Worm (Caenorhabditis elegans) whole organism, L1 larva: Measurements from ENCODE around the gene F23A7.5.
A peak's percentile ranks its signal among the peaks of the same experiment; 100 is the strongest.
"Not testable (repeated sequence)": the region's sequence is repeated elsewhere in the genome, so short reads cannot be mapped to it uniquely, and the experiment has no call there.

Experiments
- C04F5.9 ChIP-seq: sonication (generic microtip); optimal IDR thresholded peaks from 2 replicates; lab custom pipeline; 2016; ENCODE audit warnings: missing genetic modification characterization, missing compliant biosample characterization
- alr-1 ChIP-seq: fragments of 200-800 bp; sonication (Bioruptor generic); optimal IDR thresholded peaks from 2 replicates; lab custom pipeline; 2018; ENCODE audit warnings: borderline replicate concordance, mild to moderate bottlenecking, missing genetic modification characterization, missing compliant biosample characterization
- ceh-63 ChIP-seq: fragments of 200-800 bp; sonication (Bioruptor generic); optimal IDR thresholded peaks from 2 replicates; lab custom pipeline; 2018; ENCODE audit warnings: mild to moderate bottlenecking, missing genetic modification characterization, missing compliant biosample characterization
- ceh-8 ChIP-seq: fragments of 200-800 bp; sonication (Bioruptor generic); optimal IDR thresholded peaks from 2 replicates; lab custom pipeline; 2018; ENCODE audit warnings: mild to moderate bottlenecking, missing genetic modification characterization, moderate library complexity, missing compliant biosample characterization
- ceh-82 ChIP-seq, 3 experiments: fragments of 150-350 bp in 1 of 3; sonication (generic microtip) in 2 of 3; optimal IDR thresholded peaks; 2 replicates each; lab custom pipeline; 2014 to 2017; ENCODE audit warnings: missing biosample characterization in 3 of 3, missing genetic modification characterization in 3 of 3
- ceh-88 ChIP-seq: fragments of 200-800 bp; sonication (Bioruptor generic); IDR thresholded peaks from 2 replicates; pipeline ENCODE4 v1.3.6; 2022; ENCODE audit warnings: missing genetic modification characterization, missing compliant biosample characterization
- dpl-1 ChIP-seq, 3 experiments: fragments of 150-350 bp in 2 of 3; sonication (generic microtip) in 1 of 3; optimal IDR thresholded peaks; 2 replicates each; lab custom pipeline; 2014 to 2017; ENCODE audit warnings: missing biosample characterization in 3 of 3, missing genetic modification characterization in 3 of 3, missing genetic modification reagents in 3 of 3
- dsc-1 ChIP-seq: sonication (generic microtip); optimal IDR thresholded peaks from 2 replicates; lab custom pipeline; 2016; ENCODE audit warnings: mild to moderate bottlenecking, missing genetic modification characterization, missing compliant biosample characterization
- efl-1 ChIP-seq, 4 experiments: fragments of 150-350 bp; optimal IDR thresholded peaks in 3 of 4; peaks in 1 of 4; 1 replicate in 1 of 4; 2 replicates in 3 of 4; lab custom pipeline; 2014; ENCODE audit warnings: missing biosample characterization in 2 of 4, missing genetic modification characterization in 2 of 4, missing genetic modification reagents in 2 of 4
- efl-3 ChIP-seq: fragments of 200-800 bp; sonication (Bioruptor generic); optimal IDR thresholded peaks from 2 replicates; lab custom pipeline; 2018; ENCODE audit warnings: mild to moderate bottlenecking, missing genetic modification characterization, missing compliant biosample characterization
- egl-13 ChIP-seq: sonication (generic microtip); optimal IDR thresholded peaks from 2 replicates; lab custom pipeline; 2016; ENCODE audit warnings: missing genotype, missing genetic modification reagents, missing genetic modification characterization, missing compliant biosample characterization
- egl-27 ChIP-seq, 2 experiments: fragments of 150-350 bp in 1 of 2; sonication (generic microtip); optimal IDR thresholded peaks; 3 replicates each; lab custom pipeline; 2017 to 2018; ENCODE audit warnings: missing biosample characterization in 2 of 2, missing genetic modification characterization in 2 of 2, missing genetic modification reagents in 2 of 2
- elt-2 ChIP-seq: sonication (generic microtip); optimal IDR thresholded peaks from 2 replicates; lab custom pipeline; 2016; ENCODE audit warnings: missing genetic modification characterization, mild to moderate bottlenecking, inconsistent platforms, missing compliant biosample characterization, missing genetic modification reagents
- hlh-17 ChIP-seq: fragments of 200-800 bp; sonication (Bioruptor generic); optimal IDR thresholded peaks from 2 replicates; lab custom pipeline; 2018; ENCODE audit warnings: missing genetic modification characterization, mild to moderate bottlenecking, missing compliant biosample characterization, moderate library complexity, borderline replicate concordance
- lin-13 ChIP-seq: fragments of 150-350 bp; optimal IDR thresholded peaks from 2 replicates; lab custom pipeline; 2014; ENCODE audit warnings: missing biosample characterization, missing genetic modification reagents, missing genetic modification characterization
- lin-14 ChIP-seq: fragments of 200-800 bp; sonication (Bioruptor generic); optimal IDR thresholded peaks from 2 replicates; lab custom pipeline; 2018; ENCODE audit warnings: mild to moderate bottlenecking, missing genetic modification characterization, moderate library complexity, missing compliant biosample characterization
- lin-39 ChIP-seq: fragments of 150-350 bp; optimal IDR thresholded peaks from 2 replicates; lab custom pipeline; 2014; ENCODE audit warnings: missing biosample characterization, missing genetic modification reagents, missing genetic modification characterization
- lsy-2 ChIP-seq, 2 experiments: fragments of 150-350 bp; optimal IDR thresholded peaks; 2 replicates each; lab custom pipeline; 2014; ENCODE audit warnings: missing biosample characterization in 2 of 2, missing genetic modification characterization in 2 of 2
- mdl-1 ChIP-seq, 2 experiments: fragments of 150-350 bp; optimal IDR thresholded peaks; 2 replicates each; lab custom pipeline; 2014 to 2017; ENCODE audit warnings: missing biosample characterization in 2 of 2, missing genetic modification characterization in 2 of 2, inconsistent platforms in 1 of 2
- mep-1 ChIP-seq: fragments of 150-350 bp; optimal IDR thresholded peaks from 2 replicates; lab custom pipeline; 2014; ENCODE audit warnings: missing biosample characterization, missing genetic modification characterization
- nhr-12 ChIP-seq: sonication (generic microtip); optimal IDR thresholded peaks from 2 replicates; lab custom pipeline; 2017; ENCODE audit warnings: missing biosample characterization, missing genetic modification characterization
- nhr-20 ChIP-seq: sonication (generic microtip); optimal IDR thresholded peaks from 2 replicates; lab custom pipeline; 2016; ENCODE audit warnings: mild to moderate bottlenecking, missing genetic modification characterization, missing compliant biosample characterization
- nhr-28 ChIP-seq: fragments of 150-350 bp; optimal IDR thresholded peaks from 2 replicates; lab custom pipeline; 2014; ENCODE audit warnings: missing biosample characterization, missing genetic modification characterization
- nhr-77 ChIP-seq: fragments of 150-350 bp; optimal IDR thresholded peaks from 2 replicates; lab custom pipeline; 2014; ENCODE audit warnings: missing biosample characterization, missing genetic modification characterization
- nhr-84 ChIP-seq: sonication (generic microtip); optimal IDR thresholded peaks from 2 replicates; lab custom pipeline; 2017; ENCODE audit warnings: missing biosample characterization, missing genetic modification characterization
- nhr-85 ChIP-seq: sonication (generic microtip); peaks from one replicate; lab custom pipeline; 2016; ENCODE audit warnings: missing genetic modification characterization, inconsistent platforms, missing compliant biosample characterization
- nhr-90 ChIP-seq: sonication (generic microtip); optimal IDR thresholded peaks from 2 replicates; lab custom pipeline; 2016; ENCODE audit warnings: mild to moderate bottlenecking, missing genetic modification characterization, missing compliant biosample characterization; ENCODE audit not compliant: poor library complexity
- pag-3 ChIP-seq: sonication (generic microtip); optimal IDR thresholded peaks from 2 replicates; lab custom pipeline; 2017; ENCODE audit warnings: missing genetic modification characterization, mild to moderate bottlenecking, missing compliant biosample characterization, antibody characterized with exemption, borderline replicate concordance; ENCODE audit not compliant: insufficient read depth
- pax-3 ChIP-seq: fragments of 200-800 bp; sonication (Bioruptor generic); optimal IDR thresholded peaks from 2 replicates; lab custom pipeline; 2018; ENCODE audit warnings: mild to moderate bottlenecking, missing genetic modification characterization, moderate library complexity, missing compliant biosample characterization
- rnt-1 ChIP-seq: sonication (generic microtip); optimal IDR thresholded peaks from 2 replicates; lab custom pipeline; 2016; ENCODE audit warnings: mild to moderate bottlenecking, missing genetic modification characterization, moderate library complexity, missing compliant biosample characterization
- snu-23 ChIP-seq: sonication (generic microtip); optimal IDR thresholded peaks from 2 replicates; lab custom pipeline; 2016; ENCODE audit warnings: missing genetic modification characterization, missing compliant biosample characterization
- sox-4 ChIP-seq: sonication (generic microtip); optimal IDR thresholded peaks from 2 replicates; lab custom pipeline; 2016; ENCODE audit warnings: missing genetic modification characterization, missing compliant biosample characterization
- sptf-1 ChIP-seq: fragments of 150-350 bp; optimal IDR thresholded peaks from 2 replicates; lab custom pipeline; 2014; ENCODE audit warnings: missing biosample characterization, missing genetic modification characterization
- sup-37 ChIP-seq: fragments of 200-800 bp; sonication (Bioruptor generic); optimal IDR thresholded peaks from 2 replicates; lab custom pipeline; 2018; ENCODE audit warnings: mild to moderate bottlenecking, missing genetic modification characterization, missing compliant biosample characterization
- swsn-7 ChIP-seq: sonication (generic microtip); optimal IDR thresholded peaks from 2 replicates; lab custom pipeline; 2016; ENCODE audit warnings: missing genetic modification characterization, missing compliant biosample characterization
- unc-130 ChIP-seq: fragments of 150-350 bp; optimal IDR thresholded peaks from 2 replicates; lab custom pipeline; 2017; ENCODE audit warnings: missing biosample characterization, missing genetic modification characterization, inconsistent platforms
- unc-62 ChIP-seq: fragments of 150-350 bp; optimal IDR thresholded peaks from 2 replicates; lab custom pipeline; 2014; ENCODE audit warnings: missing biosample characterization, missing genetic modification reagents, missing genetic modification characterization
- unc-86 ChIP-seq: sonication (generic microtip); optimal IDR thresholded peaks from 2 replicates; lab custom pipeline; 2016; ENCODE audit warnings: missing genetic modification characterization, missing compliant biosample characterization
- unc-98 ChIP-seq: fragments of 200-800 bp; sonication (Bioruptor generic); IDR thresholded peaks from 2 replicates; pipeline ENCODE4 v1.3.6; 2022; ENCODE audit warnings: missing genetic modification characterization, missing compliant biosample characterization
- vab-15 ChIP-seq: sonication (generic microtip); optimal IDR thresholded peaks from 2 replicates; lab custom pipeline; 2017; ENCODE audit warnings: missing genotype, mild to moderate bottlenecking, missing genetic modification characterization, missing compliant biosample characterization
- xbp-1 ChIP-seq: sonication (generic microtip); optimal IDR thresholded peaks from 2 replicates; lab custom pipeline; 2016; ENCODE audit warnings: missing genetic modification characterization, missing compliant biosample characterization
- zip-4 ChIP-seq: fragments of 200-800 bp; sonication (Bioruptor generic); optimal IDR thresholded peaks from 2 replicates; lab custom pipeline; 2018; ENCODE audit warnings: mild to moderate bottlenecking, missing genetic modification characterization, moderate library complexity, missing compliant biosample characterization

The F23A7.5 gene

DNA sequence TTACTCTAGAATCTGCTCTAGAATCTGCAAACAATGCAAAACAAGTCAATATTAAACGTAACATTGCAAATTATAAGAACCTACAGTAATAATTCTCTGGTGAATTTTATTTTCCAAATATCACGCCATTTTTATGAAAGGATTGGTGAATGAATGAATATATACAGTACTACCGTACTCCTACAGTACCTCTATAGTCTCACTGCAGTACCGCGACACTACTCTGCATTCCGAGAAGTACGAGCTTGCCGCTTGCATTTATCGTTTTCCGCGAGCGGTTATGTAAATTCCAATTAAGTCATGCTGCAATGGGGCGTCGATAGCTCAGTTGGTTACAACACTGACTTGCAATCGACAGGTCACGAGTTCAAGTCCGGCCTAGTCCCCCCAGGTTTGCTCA lies 16.4 kb upstream of the F23A7.5 start, which contains the start of gene F23A7.4:
F23A7.4 (plus strand) TSS at position 301 of the 400 bp plus-strand sequence.
- TF ChIP-seq dpl-1 (GFP tag; optimal IDR thresholded peaks at IDR 0.05; lab: Kevin White, UChicago); ceh-63; elt-2 (tag; lab: Kevin White, UChicago): not testable (repeated sequence)

DNA sequence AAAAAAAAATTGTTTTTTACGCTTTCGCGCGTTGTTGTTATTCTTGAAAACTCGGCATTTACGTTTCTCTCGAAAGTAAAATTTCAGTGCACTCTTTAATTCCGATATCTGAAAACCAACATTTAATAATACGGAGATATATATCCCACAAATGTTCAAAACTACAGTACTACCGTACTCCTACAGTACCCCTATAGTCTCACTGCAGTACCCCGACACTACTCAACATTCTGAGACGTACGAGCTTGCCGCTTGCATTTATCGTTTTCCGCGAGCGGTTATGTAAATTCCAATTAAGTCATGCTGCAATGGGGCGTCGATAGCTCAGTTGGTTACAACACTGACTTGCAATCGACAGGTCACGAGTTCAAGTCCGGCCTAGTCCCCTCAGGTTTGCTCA lies 15.6 kb upstream of the F23A7.5 start, which contains the start of gene F23A7.8:
F23A7.8 (plus strand) TSS at position 301 of the 400 bp plus-strand sequence.
- TF ChIP-seq xbp-1 (tag; lab: Kevin White, UChicago); efl-3 (GFP tag; lab: Kevin White, UChicago); rnt-1: not testable (repeated sequence)

DNA sequence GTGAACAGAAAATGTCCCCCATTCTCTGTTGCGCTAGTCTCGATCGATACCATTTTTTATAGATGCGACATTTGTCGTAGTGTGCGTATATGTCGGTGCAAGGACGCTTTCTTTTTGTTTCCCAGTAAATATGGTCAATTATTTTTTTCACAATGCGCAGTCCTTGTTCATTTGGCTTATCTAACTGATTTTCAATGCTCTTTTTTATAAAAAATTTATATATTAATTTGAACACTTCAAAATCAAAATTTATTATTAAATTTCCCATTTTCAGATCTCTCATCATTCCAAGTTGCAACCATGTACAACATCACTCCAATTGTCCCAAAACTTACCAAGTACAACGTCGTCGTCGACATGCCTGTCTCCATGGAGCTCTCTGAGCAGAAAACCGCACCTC lies 11.6 kb upstream of the F23A7.5 start, which contains the start of gene F23A7.1:
F23A7.1 (plus strand) TSS at position 301 of the 400 bp plus-strand sequence.
- TF ChIP-seq unc-98 (GFP tag; lab: Robert Waterston, UW) (no peak), snu-23 (no peak), mep-1 (tag; lab: Kevin White, UChicago) (no peak), efl-3 (GFP tag; lab: Kevin White, UChicago) (no peak), nhr-84 (tag; lab: Kevin White, UChicago) (no peak), swsn-7 (no peak), C04F5.9 (tag; lab: Kevin White, UChicago) (no peak), nhr-12 (no peak), zip-4 (GFP tag; lab: Kevin White, UChicago) (no peak), rnt-1 (no peak)

DNA sequence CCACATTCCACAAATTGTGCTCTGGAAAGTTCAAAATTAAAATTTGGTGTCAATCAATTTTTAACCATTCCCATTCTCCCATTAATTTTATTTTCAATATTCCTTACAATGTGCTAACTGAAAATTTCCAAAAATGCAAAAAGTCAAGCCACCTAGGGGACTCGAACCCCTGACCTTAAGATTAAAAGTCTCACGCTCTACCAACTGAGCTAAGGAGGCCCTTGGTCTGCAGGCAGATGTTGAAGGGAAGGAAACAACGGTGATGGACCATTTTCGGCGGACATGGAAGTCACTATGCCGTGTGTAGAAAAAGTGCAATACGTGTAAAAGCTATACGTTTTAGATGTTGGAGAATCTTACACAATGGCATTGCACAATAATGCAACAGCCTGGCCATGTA lies 11.0 kb upstream of the F23A7.5 start:
- no peak for TF ChIP-seq sox-4 (tag; lab: Kevin White, UChicago)
- TF ChIP-seq nhr-85 (tag; lab: Kevin White, UChicago): peak; percentile 1
- no peak for TF ChIP-seq ceh-8 (GFP tag; lab: Kevin White, UChicago)
- TF ChIP-seq sptf-1 (tag; lab: Kevin White, UChicago): no peak

DNA sequence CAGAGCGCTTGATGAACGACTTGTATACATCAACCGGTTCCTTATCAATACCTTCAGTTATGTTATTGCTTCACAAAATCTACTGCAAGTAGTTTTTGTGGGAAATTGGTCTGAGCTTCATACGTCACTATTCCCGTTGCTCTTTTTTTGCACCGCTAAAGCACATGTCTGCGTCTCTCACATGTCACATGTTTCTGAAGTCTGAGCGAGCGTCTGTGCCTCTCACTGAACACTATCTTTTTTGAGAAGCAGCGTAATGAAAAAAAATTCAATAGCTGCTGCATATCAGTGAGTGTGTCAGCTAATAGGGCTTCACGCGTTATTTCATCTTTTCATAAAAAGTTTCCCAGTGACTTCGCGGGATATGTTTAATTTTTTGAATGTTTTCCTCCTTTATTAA lies 10.4 kb upstream of the F23A7.5 start:
- TF ChIP-seq lin-39 (tag; lab: Kevin White, UChicago): no peak
- no peak for TF ChIP-seq nhr-90 (tag; lab: Kevin White, UChicago)
- TF ChIP-seq ceh-8 (GFP tag; lab: Kevin White, UChicago): peak; percentile 45
- TF ChIP-seq egl-13 (tag; lab: Kevin White, UChicago): peak; percentile 47
- TF ChIP-seq lin-13 (GFP tag; lab: Kevin White, UChicago): no peak
- TF ChIP-seq rnt-1: no peak
- peak; percentile 24 to 35 for TF ChIP-seq efl-1 (optimal IDR thresholded peaks at IDR 0.05; lab: Kevin White, UChicago)
- TF ChIP-seq efl-1 (GFP tag; optimal IDR thresholded peaks at IDR 0.05 in 1 of 2; lab: Kevin White, UChicago): peak in 1 of 2 experiments; percentile 40
- no peak for TF ChIP-seq alr-1
- TF ChIP-seq efl-3 (GFP tag; lab: Kevin White, UChicago): no peak
- no peak for TF ChIP-seq unc-130 (tag; lab: Kevin White, UChicago)
- no peak for TF ChIP-seq nhr-28 (tag; lab: Kevin White, UChicago)
- no peak for TF ChIP-seq vab-15
- peak; percentile 70 for TF ChIP-seq dsc-1 (tag; lab: Kevin White, UChicago)
- TF ChIP-seq egl-27 (tag; optimal IDR thresholded peaks at IDR 0.05; lab: Kevin White, UChicago): no peak
- TF ChIP-seq sup-37 (GFP tag; lab: Kevin White, UChicago): no peak
- TF ChIP-seq nhr-20 (tag; lab: Kevin White, UChicago): peak; percentile 8
- peak; percentile 41 for TF ChIP-seq unc-86 (tag; lab: Kevin White, UChicago)
- no peak for TF ChIP-seq ceh-88 (GFP tag; lab: Robert Waterston, UW)
- peak in 1 of 2 experiments; percentile 39 for TF ChIP-seq mdl-1 (tag; optimal IDR thresholded peaks at IDR 0.05; lab: Kevin White, UChicago)
- TF ChIP-seq lsy-2 (tag; optimal IDR thresholded peaks at IDR 0.05; lab: Kevin White, UChicago): peak; percentile 31 to 42
- TF ChIP-seq swsn-7: peak; percentile 31
- TF ChIP-seq snu-23: peak; percentile 43
- no peak for TF ChIP-seq hlh-17
- no peak for TF ChIP-seq nhr-77 (tag; lab: Kevin White, UChicago)
- peak; percentile 85 for TF ChIP-seq lin-14
- peak in 2 of 3 experiments; percentile 39 to 41 for TF ChIP-seq ceh-82 (tag; optimal IDR thresholded peaks at IDR 0.05; lab: Kevin White, UChicago)
- TF ChIP-seq unc-62 (GFP tag; lab: Kevin White, UChicago): no peak
- TF ChIP-seq pax-3 (tag; lab: Kevin White, UChicago): no peak
- no peak for TF ChIP-seq pag-3 (tag; lab: Kevin White, UChicago)
